Fruit fly (Drosophila melanogaster) S2 (cell line): ENCODE measurements around the gene Edg91.

Experiments
- CG8478 ChIP-seq: fragments of >200 bp; optimal IDR thresholded peaks from 2 replicates; lab custom pipeline; 2018
- CTCF ChIP-seq, 2 experiments: fragments of >200 bp; optimal IDR thresholded peaks; 2 replicates each; lab custom pipeline; 2018

Edg91 gene

DNA sequence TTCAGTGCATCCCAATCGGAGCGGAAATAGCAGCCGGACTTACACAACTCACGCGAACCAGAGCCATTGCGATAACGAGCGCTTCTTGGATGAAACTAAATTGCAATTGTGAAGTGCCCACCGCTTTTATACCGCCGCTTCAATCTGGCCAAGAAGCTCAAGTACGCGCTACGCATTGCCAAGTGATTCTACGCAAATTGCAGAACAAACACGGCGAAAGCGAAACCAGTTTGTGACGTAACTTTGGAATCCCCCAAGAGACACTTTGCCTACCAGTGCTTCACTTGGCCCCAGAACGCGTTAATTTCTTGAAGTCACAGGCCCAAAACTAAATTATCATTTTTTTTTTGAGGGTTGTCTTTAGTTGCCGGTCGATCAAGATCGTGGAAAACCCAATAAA, at the start of gene Edg91:
Edg91 (minus strand) TSS at position 101 of the 400 bp plus-strand sequence.
- TF ChIP-seq CTCF (optimal IDR thresholded peaks at IDR 0.05; lab: Kevin White, UChicago) (no peak), CG8478 (no peak)

- TF ChIP-seq CG8478 (no peak), CTCF (optimal IDR thresholded peaks at IDR 0.05; lab: Kevin White, UChicago) (no peak)
Observed at dm6 chr3R:17656923-17657322, 45.6 kb upstream of the Edg91 start.

dm6 chr3R:17655040-17655439, 43.7 kb upstream of the Edg91 start:
- TF ChIP-seq CG8478 = no peak
- no peak for TF ChIP-seq CTCF (optimal IDR thresholded peaks at IDR 0.05; lab: Kevin White, UChicago)

dm6 chr3R:17653879-17654278, 42.6 kb upstream of the Edg91 start:
- TF ChIP-seq CG8478 (no peak), CTCF (optimal IDR thresholded peaks at IDR 0.05; lab: Kevin White, UChicago) (no peak)

DNA sequence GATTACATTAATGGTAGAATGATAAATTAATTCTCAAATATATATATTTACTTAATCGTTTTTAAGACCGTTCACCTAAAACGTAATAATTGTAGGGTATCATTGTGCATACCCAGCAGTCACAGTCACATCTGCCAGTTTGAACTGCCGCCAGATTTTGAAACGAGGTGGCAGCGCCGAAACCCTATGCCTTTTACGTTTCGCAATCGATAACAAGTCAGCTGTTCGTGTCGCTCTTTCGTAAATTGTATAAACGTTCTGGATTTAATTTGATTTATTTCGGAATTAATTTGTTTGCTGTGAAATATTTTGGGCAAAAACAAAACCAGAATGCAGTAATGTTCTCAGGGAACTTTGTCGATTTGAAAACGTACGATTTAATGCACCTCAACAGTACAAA, 36.1 kb upstream of the Edg91 start, which contains the start of gene CG14322:
CG14322 (plus strand) TSS at position 236 of the 400 bp plus-strand sequence.
- TF ChIP-seq CTCF (optimal IDR thresholded peaks at IDR 0.05; lab: Kevin White, UChicago) (no peak), CG8478 (no peak)

dm6 chr3R:17646102-17647050, 35.1 kb upstream of the Edg91 start:
- TF ChIP-seq CG8478 = no peak

DNA sequence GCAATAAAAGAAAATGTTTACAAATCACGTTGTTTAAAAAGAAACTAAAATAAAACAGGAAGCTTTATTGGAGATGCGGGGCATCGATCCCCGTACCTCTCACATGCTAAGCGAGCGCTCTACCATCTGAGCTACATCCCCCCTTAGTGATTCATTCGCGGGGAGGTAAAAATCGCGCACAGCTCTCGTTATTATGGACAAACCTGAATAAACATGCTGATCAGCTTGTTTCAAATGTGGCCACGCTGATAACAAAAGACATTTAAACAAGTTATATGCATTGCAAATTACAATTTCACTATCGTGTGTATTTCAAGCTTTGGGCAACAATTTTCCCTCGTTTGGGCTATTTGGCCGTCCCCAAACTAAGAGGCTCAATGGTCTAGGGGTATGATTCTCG, 33.9 kb upstream of the Edg91 start:
- TF ChIP-seq CTCF (optimal IDR thresholded peaks at IDR 0.05; lab: Kevin White, UChicago) = no peak
- no peak for TF ChIP-seq CG8478

DNA sequence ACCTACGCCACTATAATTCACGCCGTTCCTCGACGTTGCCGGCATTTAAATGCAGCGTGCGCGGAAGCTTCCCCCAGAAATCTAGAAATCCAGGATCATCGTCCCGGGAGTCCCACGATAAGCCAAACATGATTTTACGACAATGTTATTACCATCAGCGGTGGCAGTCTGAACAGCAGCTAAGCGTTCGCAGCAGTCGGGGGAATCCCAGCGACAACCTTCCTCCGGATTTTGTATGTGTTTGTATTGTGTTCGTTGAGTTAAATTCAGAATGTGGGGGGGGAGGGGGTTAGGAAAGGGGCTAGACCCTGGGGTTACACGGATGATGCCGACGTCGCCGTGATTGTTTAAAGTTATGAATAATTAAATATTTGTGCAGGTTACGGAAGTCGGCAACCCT, 32.7 kb upstream of the Edg91 start:
- no peak for TF ChIP-seq CTCF (optimal IDR thresholded peaks at IDR 0.05; lab: Kevin White, UChicago)
- TF ChIP-seq CG8478 = no peak

- TF ChIP-seq CTCF (optimal IDR thresholded peaks at IDR 0.05; lab: Kevin White, UChicago) (no peak), CG8478 (no peak)
Observed at dm6 chr3R:17631176-17631865, 20.0 kb upstream of the Edg91 start.

- no peak for TF ChIP-seq CTCF (optimal IDR thresholded peaks at IDR 0.05; lab: Kevin White, UChicago)
- no peak for TF ChIP-seq CG8478
Observed at dm6 chr3R:17630417-17630816, 19.1 kb upstream of the Edg91 start, which contains the start of gene CG43175. TSS of gene CG43175 (plus strand) at chr3R:17630717.

- TF ChIP-seq CG8478 (no peak), CTCF (optimal IDR thresholded peaks at IDR 0.05; lab: Kevin White, UChicago) (no peak)
Observed at dm6 chr3R:17626827-17627226, 15.5 kb upstream of the Edg91 start, which contains the start of gene CG14325. TSS of gene CG14325 (plus strand) at chr3R:17627127.

- TF ChIP-seq CG8478 (no peak), CTCF (optimal IDR thresholded peaks at IDR 0.05; lab: Kevin White, UChicago) (no peak)
Observed at dm6 chr3R:17624968-17625367, 13.7 kb upstream of the Edg91 start, which contains the start of gene AttD. TSS of gene AttD (plus strand) at chr3R:17625268.

DNA sequence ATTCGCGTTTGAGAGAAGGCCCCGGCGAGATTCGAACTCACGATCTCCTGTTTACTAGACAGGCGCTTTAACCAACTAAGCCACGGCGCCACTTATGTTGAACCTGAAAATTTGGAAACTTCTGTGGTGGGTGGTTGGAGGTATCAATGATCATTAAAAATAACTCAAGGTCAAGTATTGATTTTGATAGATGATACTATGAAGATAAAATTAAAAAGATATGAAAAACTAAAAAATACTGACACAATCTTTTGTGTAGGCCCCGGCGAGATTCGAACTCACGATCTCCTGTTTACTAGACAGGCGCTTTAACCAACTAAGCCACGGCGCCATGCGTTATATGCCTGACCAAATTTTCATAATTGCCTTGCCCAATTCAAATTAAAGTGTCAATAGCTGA, 13.2 kb upstream of the Edg91 start:
- TF ChIP-seq CTCF (optimal IDR thresholded peaks at IDR 0.05; lab: Kevin White, UChicago) (no peak), CG8478 (no peak)

- no peak for TF ChIP-seq CG8478
- TF ChIP-seq CTCF (optimal IDR thresholded peaks at IDR 0.05; lab: Kevin White, UChicago) = no peak
Observed at dm6 chr3R:17622062-17622766, 10.9 kb upstream of the Edg91 start, which contains the start of gene CG14323. TSS of gene CG14323 (minus strand) at chr3R:17622112.

dm6 chr3R:17619726-17620282, 8.5 kb upstream of the Edg91 start:
- TF ChIP-seq CTCF (optimal IDR thresholded peaks at IDR 0.05; lab: Kevin White, UChicago) (no peak), CG8478 (no peak)
